Fruit fly (Drosophila melanogaster): ENCODE results near the gene Rbcn-3A.
A peak's percentile ranks its signal among the peaks of the same experiment; 100 is the strongest.

The Rbcn-3A gene

dm6 chrX:6265456-6265877 lies 10.2 kb upstream of the Rbcn-3A start (continued):
- TF ChIP-seq pzg (GFP tag; optimal IDR thresholded peaks at IDR 0.05) (no peak), CG8924 (tag; optimal IDR thresholded peaks at IDR 0.05) (peak; percentile 97), tup (GFP tag; optimal IDR thresholded peaks at IDR 0.05) (peak; percentile 78), CG10543 (GFP tag; optimal IDR thresholded peaks at IDR 0.05) (peak; percentile 91), bowl (GFP tag; IDR thresholded peaks at IDR 0.05) (peak; percentile 89), pita (GFP tag; optimal IDR thresholded peaks at IDR 0.05) (no peak), CG1647 (GFP tag; optimal IDR thresholded peaks at IDR 0.05) (peak; percentile 93), CG8089 (GFP tag; optimal IDR thresholded peaks at IDR 0.05) (peak; percentile 95), CG6791 (GFP tag; IDR thresholded peaks at IDR 0.05; ENCODE audit: partially characterized antibody) (no peak), Hr78 (GFP tag; optimal IDR thresholded peaks at IDR 0.05) (peak in 1 of 2 experiments; percentile 89), salm (tag; optimal IDR thresholded peaks at IDR 0.05) (peak; percentile 97), Vsx1 (GFP tag; optimal IDR thresholded peaks at IDR 0.05) (peak; percentile 97), vnd (GFP tag; IDR thresholded peaks at IDR 0.05; ENCODE audit: partially characterized antibody) (0 out of 3 replicates have a peak, but pooled peaks have one; percentile 29), CG10979 (tag; optimal IDR thresholded peaks at IDR 0.05) (peak; percentile 95), ro (GFP tag; IDR thresholded peaks at IDR 0.05) (peak; percentile 83), CG18011 (GFP tag; optimal IDR thresholded peaks at IDR 0.05) (peak; percentile 82), zfh2 (GFP tag; optimal IDR thresholded peaks at IDR 0.05) (peak; percentile 89), Adf1 (GFP tag; IDR thresholded peaks at IDR 0.05) (peak; percentile 59), CG9437 (GFP tag; optimal IDR thresholded peaks at IDR 0.05) (peak; percentile 95), Hr51 (GFP tag; optimal IDR thresholded peaks at IDR 0.05) (peak; percentile 90 to 99), CG9932 (GFP tag; IDR thresholded peaks at IDR 0.05) (peak; percentile 81), Optix (GFP tag; IDR thresholded peaks at IDR 0.05) (peak; percentile 96), B-H1 (GFP tag; IDR thresholded peaks at IDR 0.05) (peak; percentile 93), CG11723 (GFP tag; optimal IDR thresholded peaks at IDR 0.05) (peak; percentile 94), CG30020 (tag; optimal IDR thresholded peaks at IDR 0.05) (peak; percentile 76), CG6683 (GFP tag; optimal IDR thresholded peaks at IDR 0.05) (peak; percentile 87), zen (tag; optimal IDR thresholded peaks at IDR 0.05) (peak; percentile 86), CG8478 (optimal IDR thresholded peaks at IDR 0.05) (no peak), dimm (GFP tag; IDR thresholded peaks at IDR 0.05) (peak; percentile 91), bab2 (GFP tag; optimal IDR thresholded peaks at IDR 0.05) (peak; percentile 95), slp2 (GFP tag; optimal IDR thresholded peaks at IDR 0.05) (peak; percentile 96), CG6254 (GFP tag; optimal IDR thresholded peaks at IDR 0.05) (peak; percentile 89), CG11504 (tag; optimal IDR thresholded peaks at IDR 0.05) (peak; percentile 97), dan (GFP tag; IDR thresholded peaks at IDR 0.05) (peak; percentile 47; the same call in 1 of the 2 replicates), Gug (GFP tag; IDR thresholded peaks at IDR 0.05) (peak; percentile 92), dpn (GFP tag; optimal IDR thresholded peaks at IDR 0.05) (peak; percentile 96 to 97), CG5180 (GFP tag; optimal IDR thresholded peaks at IDR 0.05) (peak; percentile 89), bigmax (GFP tag; optimal IDR thresholded peaks at IDR 0.05) (no peak), CG2712 (tag; optimal IDR thresholded peaks at IDR 0.05) (peak; percentile 96), CG14050 (GFP tag; IDR thresholded peaks at IDR 0.05) (peak; percentile 94), CG12391 (tag; optimal IDR thresholded peaks at IDR 0.05) (peak; percentile 96), CG2678 (tag; optimal IDR thresholded peaks at IDR 0.05) (peak; percentile 97), chinmo (GFP tag; IDR thresholded peaks at IDR 0.05; ENCODE audit: partially characterized antibody) (no peak), twi (tag; optimal IDR thresholded peaks at IDR 0.05) (peak; percentile 88), Max (GFP tag; optimal IDR thresholded peaks at IDR 0.05) (peak; percentile 97), CG15601 (tag; optimal IDR thresholded peaks at IDR 0.05) (peak; percentile 93), rib (GFP tag; IDR thresholded peaks at IDR 0.05) (peak; percentile 82), Sry-β (GFP tag; optimal IDR thresholded peaks at IDR 0.05) (peak; percentile 62), Bgb (GFP tag; IDR thresholded peaks at IDR 0.05; ENCODE audit: partially characterized antibody) (no peak)
